Worm (Caenorhabditis elegans) whole organism, midembryonic: ENCODE results near the gene ule-5.

Source experiments
- flt-1 ChIP-seq: fragments of 200-800 bp; sonication (Bioruptor generic); IDR thresholded peaks from 2 replicates; pipeline ENCODE4 v1.3.6; 2022; ENCODE audit warnings: missing genetic modification characterization, missing compliant biosample characterization
- klf-2 ChIP-seq: fragments of 200-800 bp; sonication (Bioruptor generic); conservative IDR thresholded peaks from 2 replicates; pipeline ENCODE4 v1.3.6; 2022; ENCODE audit warnings: missing genetic modification reagents, missing genetic modification characterization, missing compliant biosample characterization
- ref-1 ChIP-seq: fragments of 200-800 bp; sonication (Bioruptor generic); conservative IDR thresholded peaks from 2 replicates; pipeline ENCODE4 v1.3.6; 2022; ENCODE audit warnings: missing genetic modification reagents, missing genetic modification characterization, missing compliant biosample characterization
- ztf-29 ChIP-seq: fragments of 200-800 bp; sonication (Bioruptor generic); IDR thresholded peaks from 2 replicates; pipeline ENCODE4 v1.3.6; 2022; ENCODE audit warnings: missing genetic modification reagents, missing genetic modification characterization, missing compliant biosample characterization

DNA sequence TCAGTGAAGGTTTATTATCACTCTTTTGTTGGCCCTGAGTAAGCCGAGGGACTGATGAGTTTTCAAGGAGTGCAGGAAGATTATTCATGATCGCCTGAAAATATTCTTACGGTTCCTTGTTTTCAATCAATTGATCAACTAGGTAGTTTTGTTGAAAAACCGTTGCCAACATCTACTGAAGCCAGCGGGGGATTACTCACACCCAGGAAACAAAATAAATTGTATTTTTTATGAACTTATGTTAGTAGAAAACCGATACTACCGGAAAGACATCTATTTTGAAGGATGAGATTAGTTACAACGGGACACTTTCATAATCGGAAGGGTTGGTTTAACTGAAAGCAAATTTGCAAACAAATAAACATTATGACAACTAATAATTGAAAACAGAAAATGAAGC lies 4.8 kb upstream of the ule-5 start, which contains the start of gene Y62H9A.2:
- TF ChIP-seq ref-1 (GFP tag; lab: Robert Waterston, UW) (no peak), ztf-29 (GFP tag; lab: Robert Waterston, UW) (no peak), klf-2 (GFP tag; lab: Robert Waterston, UW) (no peak), flt-1 (GFP tag; lab: Robert Waterston, UW) (no peak)
